Fruit fly (Drosophila melanogaster) whole organism, wandering third instar larva: ENCODE results near the gene CG13010.

ENCODE experiments used
- CG32264 ChIP-seq: fragments of 200-800 bp; sonication (Bioruptor generic); optimal IDR thresholded peaks from 2 replicates; lab custom pipeline; 2016; ENCODE audit warnings: missing biosample characterization, missing genetic modification characterization
- Dfd ChIP-seq: fragments of >200 bp; optimal IDR thresholded peaks from 2 replicates; lab custom pipeline; 2017; ENCODE audit warnings: missing biosample characterization, missing genetic modification characterization
- Dif ChIP-seq: fragments of 200-275, 200-300 bp; sonication (Bioruptor generic); optimal IDR thresholded peaks from 2 replicates; lab custom pipeline; 2018; ENCODE audit warnings: missing biosample characterization, missing genetic modification characterization; ENCODE audit not compliant: partially characterized antibody
- Hr78 ChIP-seq: fragments of >200 bp; optimal IDR thresholded peaks from 2 replicates; lab custom pipeline; 2017; ENCODE audit warnings: missing biosample characterization, missing genetic modification characterization
- Mio ChIP-seq: sonication (Bioruptor generic); optimal IDR thresholded peaks from 2 replicates; lab custom pipeline; 2016; ENCODE audit warnings: missing biosample characterization, missing genetic modification characterization
- Myc ChIP-seq: fragments of >200 bp; optimal IDR thresholded peaks from 2 replicates; lab custom pipeline; 2017
- N ChIP-seq: fragments of >200 bp; optimal IDR thresholded peaks from 2 replicates; lab custom pipeline; 2018; ENCODE audit warnings: missing biosample characterization, missing external identifiers, missing genetic modification characterization
- br ChIP-seq: fragments of 200-800 bp; sonication (Bioruptor generic); optimal IDR thresholded peaks from 2 replicates; lab custom pipeline; 2016; ENCODE audit warnings: missing biosample characterization, missing genetic modification characterization
- dmrt93B ChIP-seq: fragments of 200-800 bp; sonication (Bioruptor generic); optimal IDR thresholded peaks from 2 replicates; lab custom pipeline; 2018; ENCODE audit warnings: missing biosample characterization, mild to moderate bottlenecking, missing genetic modification characterization
- pan ChIP-seq: fragments of >200 bp; optimal IDR thresholded peaks from 2 replicates; lab custom pipeline; 2017
- psq ChIP-seq: fragments of 200-800 bp; sonication (Bioruptor generic); optimal IDR thresholded peaks from 3 replicates; lab custom pipeline; 2017; ENCODE audit warnings: missing biosample characterization, mild to moderate bottlenecking, missing genetic modification characterization, moderate library complexity
- rgr ChIP-seq: fragments of 200-800 bp; sonication (Bioruptor generic); optimal IDR thresholded peaks from 3 replicates; lab custom pipeline; 2016; ENCODE audit warnings: missing biosample characterization, mild to moderate bottlenecking, missing genetic modification characterization
- sage ChIP-seq: fragments of 200-800 bp; sonication (Bioruptor generic); optimal IDR thresholded peaks from 2 replicates; lab custom pipeline; 2016; ENCODE audit warnings: missing biosample characterization, mild to moderate bottlenecking, missing genetic modification characterization
- tai ChIP-seq: sonication (Bioruptor generic); optimal IDR thresholded peaks from 2 replicates; lab custom pipeline; 2016; ENCODE audit warnings: missing biosample characterization, missing genetic modification characterization

DNA sequence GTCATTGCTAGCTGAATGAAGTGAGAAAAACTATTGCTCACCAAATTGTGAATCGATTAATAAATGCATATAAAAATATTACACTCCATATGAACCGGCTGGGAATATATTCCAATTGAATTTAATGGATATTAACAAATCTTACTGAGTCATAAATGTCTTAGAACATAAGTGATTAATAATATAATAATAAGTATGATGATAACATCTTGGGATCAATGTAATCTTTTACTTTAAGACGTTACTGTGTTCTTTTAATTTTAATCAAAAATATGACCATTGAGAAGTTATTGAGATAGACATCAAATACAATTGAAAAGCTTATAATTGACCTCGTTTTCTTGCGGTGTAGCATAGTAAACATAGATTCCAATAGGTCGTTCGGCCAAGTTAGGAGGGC lies 13.6 kb upstream of the CG13010 start:
- TF ChIP-seq sage (GFP tag; lab: Kevin White, UChicago) = no peak
- TF ChIP-seq pan = no peak
- no peak for TF ChIP-seq psq
- TF ChIP-seq tai = no peak
- TF ChIP-seq rgr = no peak
- no peak for TF ChIP-seq Dfd
- TF ChIP-seq CG32264 (GFP tag; lab: Kevin White, UChicago) = no peak
- no peak for TF ChIP-seq Dif
- TF ChIP-seq dmrt93B (GFP tag; lab: Kevin White, UChicago) = no peak
- TF ChIP-seq Myc (lab: Kevin White, UChicago) = no peak
- no peak for TF ChIP-seq Mio (GFP tag; lab: Kevin White, UChicago)
- TF ChIP-seq Hr78 (GFP tag; lab: Kevin White, UChicago) = no peak
- no peak for TF ChIP-seq br (GFP tag; lab: Kevin White, UChicago)
- no peak for TF ChIP-seq N (GFP tag; lab: Kevin White, UChicago)
